Worm (Caenorhabditis elegans) whole organism, L2 larva: ENCODE results near the gene ssna-1.

Source experiments
- ceh-16 ChIP-seq: fragments of 150-350 bp; optimal IDR thresholded peaks from 2 replicates; lab custom pipeline; 2014; ENCODE audit warnings: missing biosample characterization, missing genetic modification characterization
- fos-1 ChIP-seq: fragments of 150-350 bp; optimal IDR thresholded peaks from 2 replicates; lab custom pipeline; 2014; ENCODE audit warnings: missing biosample characterization, missing genetic modification characterization
- mdl-1 ChIP-seq, 2 experiments: fragments of 150-350 bp in 1 of 2; sonication (generic microtip) in 1 of 2; optimal IDR thresholded peaks; 2 replicates each; lab custom pipeline; 2017; ENCODE audit warnings: missing biosample characterization in 2 of 2, missing genetic modification characterization in 2 of 2
- nhr-77 ChIP-seq: fragments of 150-350 bp; optimal IDR thresholded peaks from 2 replicates; lab custom pipeline; 2014; ENCODE audit warnings: missing biosample characterization, missing genetic modification characterization
- peb-1 ChIP-seq: fragments of 150-350 bp; optimal IDR thresholded peaks from 2 replicates; lab custom pipeline; 2014; ENCODE audit warnings: missing biosample characterization, missing genetic modification characterization
- snpc-4 ChIP-seq: fragments of 150-350 bp; optimal IDR thresholded peaks from 2 replicates; lab custom pipeline; 2014; ENCODE audit warnings: missing biosample characterization, missing genetic modification characterization
- zag-1 ChIP-seq: fragments of 150-350 bp; optimal IDR thresholded peaks from 2 replicates; lab custom pipeline; 2014; ENCODE audit warnings: missing biosample characterization, missing genetic modification characterization

- no peak for TF ChIP-seq nhr-77 (tag; lab: Kevin White, UChicago)
- TF ChIP-seq ceh-16 (tag; lab: Kevin White, UChicago), result no peak
- no peak for TF ChIP-seq fos-1 (tag; lab: Kevin White, UChicago)
- TF ChIP-seq mdl-1 (tag; optimal IDR thresholded peaks at IDR 0.05; lab: Kevin White, UChicago), result no peak
- TF ChIP-seq peb-1 (tag; lab: Kevin White, UChicago), result no peak
- no peak for TF ChIP-seq zag-1
- TF ChIP-seq snpc-4, result no peak
These were observed 13.9 kb upstream of the ssna-1 start for ce11 chrIV:373963-374362.
